Fruit fly (Drosophila melanogaster) whole organism, pupa: ENCODE measurements around the gene CG43121.
A peak's percentile ranks its signal among the peaks of the same experiment; 100 is the strongest.

Experiments used
- CG10348 ChIP-seq: fragments of 200-800 bp; sonication (Bioruptor generic); IDR thresholded peaks from 2 replicates; pipeline ENCODE4 v1.3.6; 2022; ENCODE audit warnings: missing biosample characterization, missing genetic modification characterization
- CG12605 ChIP-seq: fragments of 200-800 bp; sonication (Bioruptor generic); IDR thresholded peaks from 2 replicates; pipeline ENCODE4 v1.3.6; 2022; ENCODE audit warnings: missing biosample characterization, missing genetic modification characterization
- CG15710 ChIP-seq: fragments of 200-800 bp; sonication (Bioruptor generic); optimal IDR thresholded peaks from 2 replicates; lab custom pipeline; 2018; ENCODE audit warnings: missing biosample characterization, mild to moderate bottlenecking, missing genetic modification characterization, moderate library complexity
- CG32121 ChIP-seq: fragments of 200-800 bp; sonication (Bioruptor generic); IDR thresholded peaks from 2 replicates; pipeline ENCODE4 v1.3.6; 2022; ENCODE audit warnings: missing biosample characterization, missing genetic modification characterization
- CG34367 ChIP-seq: fragments of 200-800 bp; sonication (Bioruptor generic); optimal IDR thresholded peaks from 2 replicates; lab custom pipeline; 2018; ENCODE audit warnings: missing biosample characterization, mild to moderate bottlenecking, missing genetic modification characterization
- CG4496 ChIP-seq: fragments of 200-800 bp; sonication (Bioruptor generic); IDR thresholded peaks from 3 replicates; pipeline ENCODE4 v1.3.6; 2022; ENCODE audit warnings: missing biosample characterization, missing genetic modification characterization
- CG8301 ChIP-seq: fragments of 200-800 bp; sonication (Bioruptor generic); optimal IDR thresholded peaks from 2 replicates; lab custom pipeline; 2018; ENCODE audit warnings: missing biosample characterization, mild to moderate bottlenecking, missing genetic modification characterization
- D1 ChIP-seq: fragments of 200-800 bp; sonication (Bioruptor generic); optimal IDR thresholded peaks from 2 replicates; lab custom pipeline; 2018; ENCODE audit warnings: missing biosample characterization, mild to moderate bottlenecking, missing genetic modification characterization, moderate library complexity
- EcR ChIP-seq: fragments of 200-800 bp; sonication (Bioruptor generic); optimal IDR thresholded peaks from 3 replicates; lab custom pipeline; 2019; ENCODE audit warnings: missing biosample characterization, missing genetic modification characterization, mild to moderate bottlenecking, moderate library complexity, missing genetic modification reagents
- Ets98B ChIP-seq: fragments of 200-800 bp; sonication (Bioruptor generic); IDR thresholded peaks from 2 replicates; pipeline ENCODE4 v1.3.6; 2022; ENCODE audit warnings: missing biosample characterization, missing genetic modification characterization
- Pif1A ChIP-seq: fragments of 200-800 bp; sonication (Bioruptor generic); optimal IDR thresholded peaks from 3 replicates; lab custom pipeline; 2016; ENCODE audit warnings: missing biosample characterization, missing genetic modification characterization
- gl ChIP-seq: fragments of 200-800 bp; sonication (Bioruptor generic); optimal IDR thresholded peaks from 2 replicates; lab custom pipeline; 2018; ENCODE audit warnings: missing biosample characterization, mild to moderate bottlenecking, missing genetic modification characterization
- rn ChIP-seq: fragments of 200-800 bp; sonication (Bioruptor generic); IDR thresholded peaks from 2 replicates; pipeline ENCODE4 v1.3.6; 2022; ENCODE audit warnings: missing biosample characterization, missing genetic modification characterization

- TF ChIP-seq CG32121 (GFP tag; lab: Robert Waterston, UW), result peak; percentile 66; the same call in 1 of the 2 replicates
- peak; percentile 94 for TF ChIP-seq Pif1A (GFP tag; lab: Kevin White, UChicago)
- peak; percentile 55 for TF ChIP-seq D1 (tag; lab: Kevin White, UChicago)
- no peak for TF ChIP-seq CG10348 (GFP tag; lab: Robert Waterston, UW)
- TF ChIP-seq CG8301 (tag; lab: Kevin White, UChicago), result peak; percentile 85
- TF ChIP-seq CG15710 (tag; lab: Kevin White, UChicago), result peak; percentile 89
- TF ChIP-seq Ets98B, result peak; percentile 84
- TF ChIP-seq rn, result peak; percentile 72
- TF ChIP-seq CG4496 (GFP tag; lab: Robert Waterston, UW), result peak; percentile 92
- peak; percentile 87 for TF ChIP-seq CG34367 (tag; lab: Kevin White, UChicago)
- peak; percentile 64 for TF ChIP-seq gl (tag; lab: Kevin White, UChicago)
- TF ChIP-seq EcR (GFP tag; lab: Kevin White, UChicago), result peak; percentile 30
- peak; percentile 79 for TF ChIP-seq CG12605
These were observed 6.4 kb downstream of the CG43121 start for dm6 chr3L:14665802-14666351.
